Fruit fly (Drosophila melanogaster) whole organism, embryonic: ENCODE data around the gene CG16972.

Experiments used
- Abd-B ChIP-seq: fragments of 200-800 bp; sonication (Bioruptor generic); optimal IDR thresholded peaks from 2 replicates; lab custom pipeline; 2018; ENCODE audit warnings: missing biosample characterization, mild to moderate bottlenecking, missing genetic modification characterization, moderate library complexity
- Bgb ChIP-seq: fragments of 200-800 bp; sonication (Bioruptor generic); IDR thresholded peaks from 2 replicates; pipeline ENCODE4 v1.3.6; 2022; ENCODE audit warnings: missing biosample characterization, missing genetic modification characterization; ENCODE audit not compliant: partially characterized antibody
- CG11456 ChIP-seq: fragments of 200-800 bp; sonication (Bioruptor generic); IDR thresholded peaks from 3 replicates; pipeline ENCODE4 v1.3.6; 2022; ENCODE audit warnings: missing biosample characterization, missing genetic modification characterization
- CG11695 ChIP-seq: fragments of 200-800 bp; sonication (Bioruptor generic); IDR thresholded peaks from 3 replicates; pipeline ENCODE4 v1.3.6; 2022; ENCODE audit warnings: missing biosample characterization, missing genetic modification characterization
- CG12155 ChIP-seq: fragments of 200-800 bp; sonication (Bioruptor generic); optimal IDR thresholded peaks from 3 replicates; lab custom pipeline; 2016; ENCODE audit warnings: missing biosample characterization, missing genetic modification characterization
- CG12659 ChIP-seq: fragments of 200-800 bp; sonication (Bioruptor generic); optimal IDR thresholded peaks from 3 replicates; lab custom pipeline; 2017; ENCODE audit warnings: mild to moderate bottlenecking, missing biosample characterization, missing genetic modification reagents, missing genetic modification characterization
- CG12744 ChIP-seq: fragments of 200-800 bp; sonication (Bioruptor generic); optimal IDR thresholded peaks from 2 replicates; lab custom pipeline; 2016; ENCODE audit warnings: missing biosample characterization, missing genetic modification characterization
- CG14710 ChIP-seq: fragments of 200-800 bp; sonication (Bioruptor generic); optimal IDR thresholded peaks from 3 replicates; lab custom pipeline; 2019; ENCODE audit warnings: missing biosample characterization, mild to moderate bottlenecking, missing genetic modification characterization, moderate library complexity
- CG15073 ChIP-seq: fragments of 200-800 bp; sonication (Bioruptor generic); optimal IDR thresholded peaks from 2 replicates; lab custom pipeline; 2016; ENCODE audit warnings: missing biosample characterization, missing genetic modification characterization
- CG1647 ChIP-seq: fragments of 200-800 bp; sonication (Bioruptor generic); optimal IDR thresholded peaks from 3 replicates; lab custom pipeline; 2016; ENCODE audit warnings: missing biosample characterization, missing genetic modification characterization
- CG16813 ChIP-seq: fragments of 200-800 bp; sonication (Bioruptor generic); IDR thresholded peaks from 3 replicates; pipeline ENCODE4 v1.3.6; 2022; ENCODE audit warnings: missing biosample characterization, missing genetic modification characterization; ENCODE audit not compliant: partially characterized antibody
- CG17385 ChIP-seq: fragments of 200-800 bp; sonication (Bioruptor generic); optimal IDR thresholded peaks from 3 replicates; lab custom pipeline; 2018; ENCODE audit warnings: missing biosample characterization, mild to moderate bottlenecking, missing genetic modification characterization
- CG17829 ChIP-seq: fragments of 200-800 bp; optimal IDR thresholded peaks from 2 replicates; lab custom pipeline; 2019; ENCODE audit warnings: missing biosample characterization, mild to moderate bottlenecking, missing genetic modification characterization, moderate library complexity
- CG18262 ChIP-seq: fragments of 200-800 bp; optimal IDR thresholded peaks from 3 replicates; lab custom pipeline; 2019; ENCODE audit warnings: missing biosample characterization, mild to moderate bottlenecking, missing genetic modification characterization, moderate library complexity
- CG30020 ChIP-seq: fragments of 200-800 bp; optimal IDR thresholded peaks from 2 replicates; lab custom pipeline; 2019; ENCODE audit warnings: missing biosample characterization, mild to moderate bottlenecking, missing genetic modification characterization, moderate library complexity
- CG3163 ChIP-seq: fragments of 200-800 bp; sonication (Bioruptor generic); optimal IDR thresholded peaks from 3 replicates; lab custom pipeline; 2016; ENCODE audit warnings: missing biosample characterization, missing genetic modification characterization
- CG34422 ChIP-seq: fragments of 200-800 bp; sonication (Bioruptor generic); IDR thresholded peaks from 3 replicates; pipeline ENCODE4 v1.3.6; 2022; ENCODE audit warnings: missing biosample characterization, missing genetic modification characterization
- CG4730 ChIP-seq: fragments of 200-800 bp; sonication (Bioruptor generic); IDR thresholded peaks from 2 replicates; pipeline ENCODE4 v1.3.6; 2022; ENCODE audit warnings: missing biosample characterization, missing genetic modification characterization
- CG7271 ChIP-seq: fragments of 200-800 bp; sonication (Bioruptor generic); optimal IDR thresholded peaks from 2 replicates; lab custom pipeline; 2018; ENCODE audit warnings: missing biosample characterization, mild to moderate bottlenecking, missing genetic modification characterization, moderate library complexity
- CG7372 ChIP-seq: fragments of 200-800 bp; sonication (Bioruptor generic); IDR thresholded peaks from 2 replicates; pipeline ENCODE4 v1.3.6; 2022; ENCODE audit warnings: missing biosample characterization, missing genetic modification characterization
- CG7839 ChIP-seq: fragments of 200-800 bp; sonication (Bioruptor generic); optimal IDR thresholded peaks from 3 replicates; lab custom pipeline; 2018; ENCODE audit warnings: missing biosample characterization, mild to moderate bottlenecking, missing genetic modification characterization, moderate library complexity
- CG7963 ChIP-seq: fragments of 200-800 bp; sonication (Bioruptor generic); IDR thresholded peaks from 3 replicates; pipeline ENCODE4 v1.3.6; 2022; ENCODE audit warnings: missing biosample characterization, missing genetic modification characterization; ENCODE audit not compliant: partially characterized antibody
- CG8290 ChIP-seq, 3 experiments: fragments of 200-800 bp; sonication (Bioruptor generic); optimal IDR thresholded peaks; 2 replicates each; lab custom pipeline; 2016 to 2019; ENCODE audit warnings: missing biosample characterization in 3 of 3, missing genetic modification characterization in 3 of 3, mild to moderate bottlenecking in 2 of 3, moderate library complexity in 1 of 3
- CG9876 ChIP-seq: fragments of 200-800 bp; sonication (Bioruptor generic); optimal IDR thresholded peaks from 2 replicates; lab custom pipeline; 2016; ENCODE audit warnings: missing biosample characterization, missing genetic modification characterization
- Dbx ChIP-seq: fragments of 200-800 bp; sonication (Bioruptor generic); IDR thresholded peaks from 3 replicates; pipeline ENCODE4 v1.3.6; 2022; ENCODE audit warnings: missing biosample characterization, missing genetic modification characterization
- Eip74EF ChIP-seq, 2 experiments: fragments of 200-800 bp in 1 of 2; fragments of >200 bp in 1 of 2; sonication (Bioruptor generic) in 1 of 2; optimal IDR thresholded peaks; 2 replicates each; lab custom pipeline; 2017 to 2019; ENCODE audit warnings: missing biosample characterization in 2 of 2, missing genetic modification characterization in 2 of 2, mild to moderate bottlenecking in 1 of 2, moderate library complexity in 1 of 2
- HLH4C ChIP-seq: fragments of 200-800 bp; sonication (Bioruptor generic); IDR thresholded peaks from 3 replicates; pipeline ENCODE4 v1.3.6; 2022; ENCODE audit warnings: missing biosample characterization, missing genetic modification characterization; ENCODE audit not compliant: partially characterized antibody
- Ptx1 ChIP-seq: fragments of 200-800 bp; sonication (Bioruptor generic); IDR thresholded peaks from 2 replicates; pipeline ENCODE4 v1.3.6; 2022; ENCODE audit warnings: missing biosample characterization, missing genetic modification characterization
- Ravus ChIP-seq: fragments of 200-800 bp; sonication (Bioruptor generic); IDR thresholded peaks from 2 replicates; pipeline ENCODE4 v1.3.6; 2022; ENCODE audit warnings: missing biosample characterization, missing genetic modification characterization
- Xbp1 ChIP-seq: fragments of 200-800 bp; sonication (Bioruptor generic); optimal IDR thresholded peaks from 3 replicates; lab custom pipeline; 2016; ENCODE audit warnings: missing biosample characterization, mild to moderate bottlenecking, missing genetic modification characterization
- YL-1 ChIP-seq: fragments of 200-800 bp; sonication (Bioruptor generic); optimal IDR thresholded peaks from 3 replicates; lab custom pipeline; 2017; ENCODE audit warnings: missing biosample characterization, mild to moderate bottlenecking, missing genetic modification characterization
- ac ChIP-seq: fragments of 200-800 bp; sonication (Bioruptor generic); optimal IDR thresholded peaks from 3 replicates; lab custom pipeline; 2017; ENCODE audit warnings: missing biosample characterization, mild to moderate bottlenecking, missing genetic modification characterization
- aop ChIP-seq: fragments of 200-800 bp; sonication (Bioruptor generic); IDR thresholded peaks from 2 replicates; pipeline ENCODE4 v1.3.6; 2022; ENCODE audit warnings: missing biosample characterization, missing genetic modification characterization
- ara ChIP-seq: fragments of 200-800 bp; sonication (Bioruptor generic); IDR thresholded peaks from 2 replicates; pipeline ENCODE4 v1.3.6; 2022; ENCODE audit warnings: missing biosample characterization, missing genetic modification characterization
- ash1 ChIP-seq: fragments of 200-800 bp; sonication (Bioruptor generic); optimal IDR thresholded peaks from 2 replicates; lab custom pipeline; 2018; ENCODE audit warnings: missing biosample characterization, mild to moderate bottlenecking, missing genetic modification characterization
- bsh ChIP-seq, 2 experiments: fragments of 200-800 bp; sonication (Bioruptor generic); optimal IDR thresholded peaks; 2 replicates each; lab custom pipeline; 2017 to 2018; ENCODE audit warnings: mild to moderate bottlenecking in 2 of 2, missing biosample characterization in 2 of 2, missing genetic modification characterization in 2 of 2, moderate library complexity in 1 of 2
- da ChIP-seq: fragments of 200-800 bp; sonication (Bioruptor generic); optimal IDR thresholded peaks from 2 replicates; lab custom pipeline; 2016; ENCODE audit warnings: missing biosample characterization, missing genetic modification characterization
- dati ChIP-seq: fragments of 200-800 bp; sonication (Bioruptor generic); IDR thresholded peaks from 2 replicates; pipeline ENCODE4 v1.3.6; 2022; ENCODE audit warnings: missing biosample characterization, missing genetic modification characterization
- dm ChIP-seq: fragments of 200-800 bp; sonication (Bioruptor generic); optimal IDR thresholded peaks from 3 replicates; lab custom pipeline; 2016; ENCODE audit warnings: missing biosample characterization, missing genetic modification characterization
- emc ChIP-seq: fragments of 200-800 bp; sonication (Bioruptor generic); optimal IDR thresholded peaks from 2 replicates; lab custom pipeline; 2016; ENCODE audit warnings: missing biosample characterization, missing genetic modification characterization
- kah ChIP-seq: fragments of 200-800 bp; sonication (Bioruptor generic); optimal IDR thresholded peaks from 2 replicates; lab custom pipeline; 2018; ENCODE audit warnings: missing biosample characterization, mild to moderate bottlenecking, missing genetic modification characterization
- lab ChIP-seq: fragments of 200-800 bp; sonication (Bioruptor generic); optimal IDR thresholded peaks from 3 replicates; lab custom pipeline; 2017; ENCODE audit warnings: missing biosample characterization, missing genetic modification characterization, mild to moderate bottlenecking, moderate library complexity, missing genetic modification reagents
- lov ChIP-seq, 2 experiments: fragments of 200-800 bp in 1 of 2; fragments of >200 bp in 1 of 2; sonication (Bioruptor generic) in 1 of 2; IDR thresholded peaks in 1 of 2; optimal IDR thresholded peaks in 1 of 2; 2 replicates in 1 of 2; 3 replicates in 1 of 2; pipeline versions ENCODE4 v1.3.6 to Lab custom; 2017 to 2022; ENCODE audit warnings: missing biosample characterization in 1 of 2, missing genetic modification characterization in 1 of 2
- nerfin-2 ChIP-seq: fragments of 200-800 bp; sonication (Bioruptor generic); IDR thresholded peaks from 2 replicates; pipeline ENCODE4 v1.3.6; 2022; ENCODE audit warnings: missing biosample characterization, missing genetic modification characterization; ENCODE audit not compliant: partially characterized antibody
- pros ChIP-seq: fragments of 200-800 bp; sonication (Bioruptor generic); optimal IDR thresholded peaks from 3 replicates; lab custom pipeline; 2019; ENCODE audit warnings: missing biosample characterization, mild to moderate bottlenecking, missing genetic modification characterization, moderate library complexity
- rib ChIP-seq: fragments of 200-800 bp; sonication (Bioruptor generic); IDR thresholded peaks from 2 replicates; pipeline ENCODE4 v1.3.6; 2022; ENCODE audit warnings: missing biosample characterization, missing genetic modification characterization
- sens-2 ChIP-seq: fragments of 200-800 bp; sonication (Bioruptor generic); IDR thresholded peaks from 2 replicates; pipeline ENCODE4 v1.3.6; 2022; ENCODE audit warnings: missing biosample characterization, missing genetic modification characterization
- trh ChIP-seq: fragments of 200-800 bp; sonication (Bioruptor generic); optimal IDR thresholded peaks from 2 replicates; lab custom pipeline; 2016; ENCODE audit warnings: missing biosample characterization, missing genetic modification characterization
- yki ChIP-seq: fragments of >200 bp; optimal IDR thresholded peaks from 3 replicates; lab custom pipeline; 2018

CG16972 gene

DNA sequence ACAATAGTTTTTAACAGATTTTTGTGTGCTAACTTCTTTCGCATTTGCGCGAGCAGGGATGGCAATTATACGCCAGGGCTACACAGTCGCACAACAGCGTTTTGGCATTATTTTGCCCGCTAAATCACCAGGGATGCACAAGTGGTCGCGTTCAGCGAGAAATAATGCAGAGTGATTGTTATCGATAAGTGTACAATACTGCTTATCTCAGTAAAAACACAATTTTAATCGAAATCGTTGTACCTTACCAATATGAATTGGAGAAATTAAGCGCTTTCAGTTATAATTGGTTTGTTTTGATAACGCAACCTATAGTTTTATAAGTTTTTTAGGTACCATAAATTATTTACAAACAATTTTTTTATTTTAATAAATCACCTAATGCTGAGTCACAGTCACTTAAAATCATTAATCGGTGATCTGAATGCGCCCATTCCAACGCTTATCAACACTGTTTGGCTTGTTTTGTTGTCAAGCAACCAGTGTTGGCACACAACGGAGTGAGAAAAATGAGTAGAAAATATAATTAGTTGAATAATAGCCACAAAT is 26.3 kb downstream of the CG16972 start, which contains the start of the genes Sfmbt and CG5439 (continued):
- TF ChIP-seq Bgb (GFP tag; lab: Robert Waterston, UW) = peak; percentile 44
- TF ChIP-seq ara (GFP tag; lab: Robert Waterston, UW) = no peak
- TF ChIP-seq CG12155 (GFP tag; lab: Kevin White, UChicago) = peak; percentile 81
- TF ChIP-seq CG34422 (GFP tag; lab: Robert Waterston, UW) = peak; percentile 70; the same call in 2 of the 3 replicates
- peak; percentile 75 for TF ChIP-seq CG8290 (GFP tag; optimal IDR thresholded peaks at IDR 0.05; lab: Kevin White, UChicago)
- peak in 1 of 2 experiments; percentile 58 for TF ChIP-seq CG8290 (tag; optimal IDR thresholded peaks at IDR 0.05; lab: Kevin White, UChicago)
- TF ChIP-seq CG15073 (GFP tag; lab: Kevin White, UChicago) = no peak
- TF ChIP-seq Ravus (GFP tag; lab: Robert Waterston, UW) = no peak
- peak; percentile 81 for TF ChIP-seq CG11456 (GFP tag; lab: Robert Waterston, UW)
- peak; percentile 62; the same call in 2 of the 3 replicates for TF ChIP-seq HLH4C
- no peak for TF ChIP-seq CG17385 (GFP tag; lab: Kevin White, UChicago)
- peak; percentile 83 for TF ChIP-seq CG30020 (tag; lab: Kevin White, UChicago)
- no peak for TF ChIP-seq yki (lab: Kevin White, UChicago)
- TF ChIP-seq CG16813 (GFP tag; lab: Robert Waterston, UW) = peak; percentile 53; the same call in 2 of the 3 replicates
- TF ChIP-seq nerfin-2 (GFP tag; lab: Robert Waterston, UW) = peak; percentile 56; the same call in 1 of the 2 replicates
- peak; percentile 46; the same call in 1 of the 2 replicates for TF ChIP-seq CG7372 (GFP tag; lab: Robert Waterston, UW)
- TF ChIP-seq CG4730 = no peak
- TF ChIP-seq CG7839 = no peak
- no peak for TF ChIP-seq CG7963 (GFP tag; lab: Robert Waterston, UW)
- peak; percentile 64 for TF ChIP-seq trh (GFP tag; lab: Kevin White, UChicago)
- no peak for TF ChIP-seq sens-2 (GFP tag; lab: Robert Waterston, UW)
- TF ChIP-seq aop (GFP tag; lab: Robert Waterston, UW) = no peak
- TF ChIP-seq CG11695 (GFP tag; lab: Robert Waterston, UW) = 0 out of 3 replicates have a peak, but pooled peaks have one; percentile 20
- peak; percentile 94 for TF ChIP-seq CG12659 (GFP tag; lab: Kevin White, UChicago)
- peak; percentile 50 for TF ChIP-seq CG12744 (GFP tag; lab: Kevin White, UChicago)
- TF ChIP-seq lab (GFP tag; lab: Kevin White, UChicago) = no peak
- no peak for TF ChIP-seq kah (GFP tag; lab: Kevin White, UChicago)
- no peak for TF ChIP-seq Abd-B (GFP tag; lab: Kevin White, UChicago)
- no peak for TF ChIP-seq dati
- peak; percentile 62 for TF ChIP-seq emc
- peak; percentile 56 for TF ChIP-seq da (GFP tag; lab: Kevin White, UChicago)
- peak; percentile 17 for TF ChIP-seq ac
- TF ChIP-seq CG7271 = no peak
- TF ChIP-seq CG14710 (tag; lab: Kevin White, UChicago) = peak; percentile 95
- TF ChIP-seq Eip74EF (GFP tag; optimal IDR thresholded peaks at IDR 0.05; lab: Kevin White, UChicago) = no peak
- peak; percentile 60 for TF ChIP-seq CG3163 (GFP tag; lab: Kevin White, UChicago)
- peak in 1 of 2 experiments; percentile 50 for TF ChIP-seq bsh (GFP tag; optimal IDR thresholded peaks at IDR 0.05; lab: Kevin White, UChicago)
- peak; percentile 67 for TF ChIP-seq Ptx1 (GFP tag; lab: Robert Waterston, UW)
- peak; percentile 87 for TF ChIP-seq Dbx (GFP tag; lab: Robert Waterston, UW)
- no peak for TF ChIP-seq lov (optimal IDR thresholded peaks at IDR 0.05; lab: Kevin White, UChicago)
- TF ChIP-seq lov (GFP tag; IDR thresholded peaks at IDR 0.05; lab: Robert Waterston, UW) = no peak
- peak; percentile 80 for TF ChIP-seq CG17829 (tag; lab: Kevin White, UChicago)
- peak; percentile 94 for TF ChIP-seq YL-1 (GFP tag; lab: Kevin White, UChicago)
- TF ChIP-seq CG9876 = peak; percentile 69
- peak; percentile 79 for TF ChIP-seq CG18262
- TF ChIP-seq rib (GFP tag; lab: Robert Waterston, UW) = peak; percentile 85
- peak; percentile 65 for TF ChIP-seq dm (GFP tag; lab: Kevin White, UChicago)
- TF ChIP-seq ash1 = no peak
- TF ChIP-seq Xbp1 (GFP tag; lab: Kevin White, UChicago) = peak; percentile 87
- TF ChIP-seq CG1647 (GFP tag; lab: Kevin White, UChicago) = peak; percentile 50
- no peak for TF ChIP-seq pros (GFP tag; lab: Kevin White, UChicago)
